Fruit fly (Drosophila melanogaster) whole organism, embryonic: ENCODE data around the gene dally.

Source experiments
- Atf-2 ChIP-seq: fragments of 200-800 bp; sonication (Bioruptor generic); optimal IDR thresholded peaks from 2 replicates; lab custom pipeline; 2016; ENCODE audit warnings: missing biosample characterization, missing genetic modification characterization
- B-H2 ChIP-seq: fragments of 200-800 bp; sonication (Bioruptor generic); optimal IDR thresholded peaks from 2 replicates; lab custom pipeline; 2018; ENCODE audit warnings: missing biosample characterization, mild to moderate bottlenecking, missing genetic modification characterization
- CG1024 ChIP-seq: fragments of 200-800 bp; sonication (Bioruptor generic); IDR thresholded peaks from 2 replicates; pipeline ENCODE4 v1.3.6; 2022; ENCODE audit warnings: missing biosample characterization, missing genetic modification characterization
- CG12155 ChIP-seq: fragments of 200-800 bp; sonication (Bioruptor generic); optimal IDR thresholded peaks from 3 replicates; lab custom pipeline; 2016; ENCODE audit warnings: missing biosample characterization, missing genetic modification characterization
- CG12659 ChIP-seq: fragments of 200-800 bp; sonication (Bioruptor generic); optimal IDR thresholded peaks from 3 replicates; lab custom pipeline; 2017; ENCODE audit warnings: mild to moderate bottlenecking, missing biosample characterization, missing genetic modification reagents, missing genetic modification characterization
- CG13287 ChIP-seq: fragments of 200-800 bp; sonication (Bioruptor generic); IDR thresholded peaks from 2 replicates; pipeline ENCODE4 v1.3.6; 2022; ENCODE audit warnings: missing biosample characterization, missing genetic modification characterization; ENCODE audit not compliant: partially characterized antibody
- CG13424 ChIP-seq: fragments of 200-800 bp; sonication (Bioruptor generic); optimal IDR thresholded peaks from 2 replicates; lab custom pipeline; 2019; ENCODE audit warnings: missing biosample characterization, mild to moderate bottlenecking, missing genetic modification characterization, moderate library complexity
- CG15479 ChIP-seq: fragments of 200-800 bp; sonication (Bioruptor generic); optimal IDR thresholded peaks from 3 replicates; lab custom pipeline; 2019; ENCODE audit warnings: missing biosample characterization, mild to moderate bottlenecking, missing genetic modification characterization, moderate library complexity
- CG17328 ChIP-seq: fragments of 200-800 bp; sonication (Bioruptor generic); IDR thresholded peaks from 2 replicates; pipeline ENCODE4 v1.3.6; 2022; ENCODE audit warnings: missing biosample characterization, missing genetic modification characterization
- CG17568 ChIP-seq: fragments of 200-800 bp; sonication (Bioruptor generic); optimal IDR thresholded peaks from 2 replicates; lab custom pipeline; 2018; ENCODE audit warnings: missing biosample characterization, mild to moderate bottlenecking, missing genetic modification characterization, moderate library complexity
- CG3838 ChIP-seq: fragments of 200-800 bp; sonication (Bioruptor generic); optimal IDR thresholded peaks from 3 replicates; lab custom pipeline; 2016; ENCODE audit warnings: missing biosample characterization, missing genetic modification characterization
- CG6791 ChIP-seq: fragments of 200-800 bp; sonication (Bioruptor generic); IDR thresholded peaks from 3 replicates; pipeline ENCODE4 v1.3.6; 2022; ENCODE audit warnings: missing biosample characterization, missing genetic modification characterization; ENCODE audit not compliant: partially characterized antibody
- CG8281 ChIP-seq: fragments of 200-800 bp; sonication (Bioruptor generic); optimal IDR thresholded peaks from 2 replicates; lab custom pipeline; 2018; ENCODE audit warnings: missing biosample characterization, mild to moderate bottlenecking, missing genetic modification characterization, moderate library complexity
- CG8290 ChIP-seq, 3 experiments: fragments of 200-800 bp; sonication (Bioruptor generic); optimal IDR thresholded peaks; 2 replicates each; lab custom pipeline; 2016 to 2019; ENCODE audit warnings: missing biosample characterization in 3 of 3, missing genetic modification characterization in 3 of 3, mild to moderate bottlenecking in 2 of 3, moderate library complexity in 1 of 3
- CG8478 ChIP-seq: fragments of >200 bp; optimal IDR thresholded peaks from 2 replicates; lab custom pipeline; 2018
- Deaf1 ChIP-seq: fragments of 200-800 bp; optimal IDR thresholded peaks from 3 replicates; lab custom pipeline; 2019; ENCODE audit warnings: missing biosample characterization, mild to moderate bottlenecking, missing genetic modification characterization, moderate library complexity
- Eip74EF ChIP-seq, 2 experiments: fragments of 200-800 bp in 1 of 2; fragments of >200 bp in 1 of 2; sonication (Bioruptor generic) in 1 of 2; optimal IDR thresholded peaks; 2 replicates each; lab custom pipeline; 2017 to 2019; ENCODE audit warnings: missing biosample characterization in 2 of 2, missing genetic modification characterization in 2 of 2, mild to moderate bottlenecking in 1 of 2, moderate library complexity in 1 of 2
- HmgZ ChIP-seq: fragments of 200-800 bp; sonication (Bioruptor generic); optimal IDR thresholded peaks from 2 replicates; lab custom pipeline; 2018; ENCODE audit warnings: missing biosample characterization, mild to moderate bottlenecking, missing genetic modification characterization
- Jarid2 ChIP-seq: fragments of 200-800 bp; sonication (Bioruptor generic); optimal IDR thresholded peaks from 3 replicates; lab custom pipeline; 2017; ENCODE audit warnings: mild to moderate bottlenecking, missing biosample characterization, missing genetic modification reagents, missing genetic modification characterization
- Lim3 ChIP-seq: fragments of 200-800 bp; sonication (Bioruptor generic); IDR thresholded peaks from 2 replicates; pipeline ENCODE4 v1.3.6; 2022; ENCODE audit warnings: missing biosample characterization, missing genetic modification characterization
- MBD-R2 ChIP-seq: fragments of 200-800 bp; sonication (Bioruptor generic); IDR thresholded peaks from 2 replicates; pipeline ENCODE4 v1.3.6; 2022; ENCODE audit warnings: missing biosample characterization, missing genetic modification characterization
- Meics ChIP-seq: fragments of 200-800 bp; sonication (Bioruptor generic); optimal IDR thresholded peaks from 2 replicates; lab custom pipeline; 2017; ENCODE audit warnings: missing biosample characterization, mild to moderate bottlenecking, missing genetic modification characterization
- Myb ChIP-seq: fragments of 200-800 bp; sonication (Bioruptor generic); optimal IDR thresholded peaks from 2 replicates; lab custom pipeline; 2016; ENCODE audit warnings: missing biosample characterization, missing genetic modification characterization
- Nf-YB ChIP-seq: fragments of 200-800 bp; sonication (Bioruptor generic); optimal IDR thresholded peaks from 3 replicates; lab custom pipeline; 2019; ENCODE audit warnings: missing biosample characterization, mild to moderate bottlenecking, missing genetic modification characterization, moderate library complexity
- Nf-YC ChIP-seq: fragments of 200-800 bp; optimal IDR thresholded peaks from 3 replicates; lab custom pipeline; 2019; ENCODE audit warnings: missing biosample characterization, mild to moderate bottlenecking, missing genetic modification characterization, moderate library complexity
- Sry-δ ChIP-seq: fragments of 200-800 bp; sonication (Bioruptor generic); optimal IDR thresholded peaks from 2 replicates; lab custom pipeline; 2016; ENCODE audit warnings: missing biosample characterization, missing genetic modification characterization
- Trl ChIP-seq, 3 experiments: fragments of >200 bp in 2 of 3; fragments of 200-800 bp in 1 of 3; sonication (Bioruptor generic) in 1 of 3; optimal IDR thresholded peaks; 2 replicates in 1 of 3; 3 replicates in 2 of 3; lab custom pipeline; 2016 to 2017; ENCODE audit warnings: missing biosample characterization in 1 of 3, missing genetic modification characterization in 1 of 3
- amos ChIP-seq: fragments of 200-800 bp; sonication (Bioruptor generic); IDR thresholded peaks from 2 replicates; pipeline ENCODE4 v1.3.6; 2022; ENCODE audit warnings: missing biosample characterization, missing genetic modification characterization; ENCODE audit not compliant: partially characterized antibody
- bowl ChIP-seq: fragments of 200-800 bp; sonication (Bioruptor generic); IDR thresholded peaks from 2 replicates; pipeline ENCODE4 v1.3.6; 2022; ENCODE audit warnings: missing biosample characterization, missing genetic modification characterization
- cg ChIP-seq: fragments of 200-800 bp; sonication (Bioruptor generic); optimal IDR thresholded peaks from 3 replicates; lab custom pipeline; 2019; ENCODE audit warnings: missing biosample characterization, mild to moderate bottlenecking, missing genetic modification characterization, moderate library complexity
- chinmo ChIP-seq: fragments of 200-800 bp; sonication (Bioruptor generic); IDR thresholded peaks from 4 replicates; pipeline ENCODE4 v1.3.6; 2022; ENCODE audit warnings: missing biosample characterization, missing genetic modification characterization; ENCODE audit not compliant: partially characterized antibody
- chm ChIP-seq: fragments of 200-800 bp; sonication (Bioruptor generic); IDR thresholded peaks from 2 replicates; pipeline ENCODE4 v1.3.6; 2022; ENCODE audit warnings: missing biosample characterization, missing genetic modification characterization
- chn ChIP-seq: fragments of 200-800 bp; sonication (Bioruptor generic); optimal IDR thresholded peaks from 2 replicates; lab custom pipeline; 2016; ENCODE audit warnings: missing biosample characterization, missing genetic modification characterization
- ci ChIP-seq: fragments of 200-800 bp; sonication (Bioruptor generic); IDR thresholded peaks from 3 replicates; pipeline ENCODE4 v1.3.6; 2022; ENCODE audit warnings: missing biosample characterization, missing genetic modification characterization
- dati ChIP-seq: fragments of 200-800 bp; sonication (Bioruptor generic); IDR thresholded peaks from 2 replicates; pipeline ENCODE4 v1.3.6; 2022; ENCODE audit warnings: missing biosample characterization, missing genetic modification characterization
- emc ChIP-seq: fragments of 200-800 bp; sonication (Bioruptor generic); optimal IDR thresholded peaks from 2 replicates; lab custom pipeline; 2016; ENCODE audit warnings: missing biosample characterization, missing genetic modification characterization
- ewg ChIP-seq: fragments of 200-800 bp; sonication (Bioruptor generic); optimal IDR thresholded peaks from 3 replicates; lab custom pipeline; 2017; ENCODE audit warnings: mild to moderate bottlenecking, missing biosample characterization, missing genetic modification reagents, missing genetic modification characterization
- gro ChIP-seq: fragments of 200-800 bp; sonication (Bioruptor generic); optimal IDR thresholded peaks from 2 replicates; lab custom pipeline; 2016; ENCODE audit warnings: missing biosample characterization, missing genetic modification characterization
- lbe ChIP-seq: fragments of 200-800 bp; sonication (Bioruptor generic); optimal IDR thresholded peaks from 2 replicates; lab custom pipeline; 2016; ENCODE audit warnings: missing biosample characterization, mild to moderate bottlenecking, missing genetic modification characterization
- nerfin-1 ChIP-seq: fragments of 200-800 bp; sonication (Bioruptor generic); optimal IDR thresholded peaks from 3 replicates; lab custom pipeline; 2019; ENCODE audit warnings: missing biosample characterization, mild to moderate bottlenecking, missing genetic modification characterization, moderate library complexity
- prd ChIP-seq, 3 experiments: fragments of >200 bp in 2 of 3; fragments of 200-800 bp in 1 of 3; sonication (Bioruptor generic) in 1 of 3; optimal IDR thresholded peaks in 2 of 3; IDR thresholded peaks in 1 of 3; 2 replicates in 2 of 3; 3 replicates in 1 of 3; pipeline versions ENCODE4 v1.3.6 to Lab custom; 2017 to 2022; ENCODE audit warnings: missing biosample characterization in 1 of 3, missing genetic modification characterization in 1 of 3
- seq ChIP-seq: fragments of 200-800 bp; sonication (Bioruptor generic); IDR thresholded peaks from 2 replicates; pipeline ENCODE4 v1.3.6; 2022; ENCODE audit warnings: missing biosample characterization, missing genetic modification characterization
- sob ChIP-seq: fragments of 200-800 bp; sonication (Bioruptor generic); IDR thresholded peaks from 2 replicates; pipeline ENCODE4 v1.3.6; 2022; ENCODE audit warnings: missing biosample characterization, missing genetic modification characterization
- unc-4 ChIP-seq: fragments of 200-800 bp; sonication (Bioruptor generic); IDR thresholded peaks from 2 replicates; pipeline ENCODE4 v1.3.6; 2022; ENCODE audit warnings: missing biosample characterization, missing genetic modification characterization; ENCODE audit not compliant: partially characterized antibody
- unpg ChIP-seq: fragments of 200-800 bp; sonication (Bioruptor generic); optimal IDR thresholded peaks from 3 replicates; lab custom pipeline; 2018; ENCODE audit warnings: missing biosample characterization, mild to moderate bottlenecking, missing genetic modification characterization, moderate library complexity
- usp ChIP-seq: fragments of >200 bp; optimal IDR thresholded peaks from 2 replicates; lab custom pipeline; 2017; ENCODE audit warnings: missing biosample characterization, missing genetic modification characterization
- z ChIP-seq: fragments of 200-800 bp; sonication (Bioruptor generic); IDR thresholded peaks from 3 replicates; pipeline ENCODE4 v1.3.6; 2022; ENCODE audit warnings: missing biosample characterization, missing genetic modification characterization
- zf30C ChIP-seq: fragments of 200-800 bp; sonication (Bioruptor generic); optimal IDR thresholded peaks from 3 replicates; lab custom pipeline; 2018; ENCODE audit warnings: missing biosample characterization, mild to moderate bottlenecking, missing genetic modification characterization

Gene dally

DNA sequence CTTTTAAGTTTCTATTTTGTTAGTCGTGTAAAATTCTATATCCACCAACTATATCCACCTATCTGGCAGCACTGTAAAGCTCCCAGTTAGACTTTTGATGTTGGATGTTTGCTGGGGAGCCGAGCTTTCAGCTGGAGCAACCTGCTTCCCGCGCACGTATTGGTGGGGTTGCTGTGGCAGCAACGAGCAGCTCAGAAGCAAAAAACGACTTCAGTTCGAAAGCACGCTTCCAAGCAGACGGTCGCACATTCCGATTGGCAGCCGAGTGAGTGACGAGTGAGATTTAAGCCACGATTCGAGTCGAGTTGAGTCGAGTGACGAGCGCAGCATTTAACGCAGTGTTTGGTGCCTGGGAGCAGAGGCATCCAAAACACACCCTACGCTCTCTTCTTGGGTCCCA, 85.0 kb downstream of the dally start, which contains the start of the genes Tsp66E and mfr (continued):
- TF ChIP-seq ewg (GFP tag; lab: Kevin White, UChicago): peak; percentile 16
- peak; percentile 79 for TF ChIP-seq Nf-YC (tag; lab: Kevin White, UChicago)
- no peak for TF ChIP-seq CG15479
- peak; percentile 26 for TF ChIP-seq CG12659
- no peak for TF ChIP-seq unpg
- peak; percentile 72; the same call in 1 of the 2 replicates for TF ChIP-seq chm (GFP tag; lab: Robert Waterston, UW)
- TF ChIP-seq amos (GFP tag; lab: Robert Waterston, UW): peak; percentile 11; the same call in 1 of the 2 replicates
- no peak for TF ChIP-seq CG13424 (tag; lab: Kevin White, UChicago)
- TF ChIP-seq HmgZ (tag; lab: Kevin White, UChicago): no peak
- no peak for TF ChIP-seq chn
- TF ChIP-seq z (GFP tag; lab: Robert Waterston, UW): peak; percentile 89
- peak; percentile 26; the same call in 1 of the 3 replicates for TF ChIP-seq CG6791 (GFP tag; lab: Robert Waterston, UW)
- no peak for TF ChIP-seq emc (GFP tag; lab: Kevin White, UChicago)
- TF ChIP-seq unc-4: peak; percentile 34
- peak; percentile 40 for TF ChIP-seq CG13287 (GFP tag; lab: Robert Waterston, UW)
- no peak for TF ChIP-seq Sry-δ (GFP tag; lab: Kevin White, UChicago)
- TF ChIP-seq lbe (GFP tag; lab: Kevin White, UChicago): no peak
- TF ChIP-seq Jarid2 (GFP tag; lab: Kevin White, UChicago): peak; percentile 89
- no peak for TF ChIP-seq CG8290 (GFP tag; optimal IDR thresholded peaks at IDR 0.05; lab: Kevin White, UChicago)
- no peak for TF ChIP-seq CG8290 (tag; optimal IDR thresholded peaks at IDR 0.05; lab: Kevin White, UChicago)
- TF ChIP-seq CG3838: peak; percentile 95
- TF ChIP-seq Trl (optimal IDR thresholded peaks at IDR 0.05; lab: Kevin White, UChicago): peak in 1 of 2 experiments; percentile 40
- peak; percentile 39 for TF ChIP-seq Trl (GFP tag; optimal IDR thresholded peaks at IDR 0.05; lab: Kevin White, UChicago)
- TF ChIP-seq gro (GFP tag; lab: Kevin White, UChicago): no peak
- TF ChIP-seq chinmo (GFP tag; lab: Robert Waterston, UW): peak; percentile 97
- 0 out of 2 replicates have a peak, but pooled peaks have one; percentile 33 for TF ChIP-seq bowl
- no peak for TF ChIP-seq CG8281
- peak; percentile 38; the same call in 1 of the 2 replicates for TF ChIP-seq seq (GFP tag; lab: Robert Waterston, UW)
- TF ChIP-seq Meics (GFP tag; lab: Kevin White, UChicago): peak; percentile 92
- TF ChIP-seq CG17328 (GFP tag; lab: Robert Waterston, UW): peak; percentile 8; the same call in 1 of the 2 replicates
- TF ChIP-seq CG1024 (GFP tag; lab: Robert Waterston, UW): 0 out of 2 replicates have a peak, but pooled peaks have one; percentile 24
- no peak for TF ChIP-seq CG17568
- TF ChIP-seq ci (GFP tag; lab: Robert Waterston, UW): peak; percentile 74; the same call in 2 of the 3 replicates
- no peak for TF ChIP-seq Eip74EF (GFP tag; optimal IDR thresholded peaks at IDR 0.05; lab: Kevin White, UChicago)
- TF ChIP-seq cg (GFP tag; lab: Kevin White, UChicago): peak; percentile 27
- TF ChIP-seq B-H2 (GFP tag; lab: Kevin White, UChicago): peak; percentile 32
- TF ChIP-seq Myb (GFP tag; lab: Kevin White, UChicago): peak; percentile 55
- TF ChIP-seq CG12155 (GFP tag; lab: Kevin White, UChicago): no peak
- no peak for TF ChIP-seq zf30C (GFP tag; lab: Kevin White, UChicago)
- TF ChIP-seq usp: no peak
- TF ChIP-seq sob: 0 out of 2 replicates have a peak, but pooled peaks have one; percentile 17
- TF ChIP-seq prd (optimal IDR thresholded peaks at IDR 0.05; lab: Kevin White, UChicago): no peak
- TF ChIP-seq prd (GFP tag; IDR thresholded peaks at IDR 0.05; lab: Robert Waterston, UW): no peak
- TF ChIP-seq Deaf1: peak; percentile 91
- peak; percentile 53 for TF ChIP-seq Nf-YB (GFP tag; lab: Kevin White, UChicago)
- no peak for TF ChIP-seq Lim3 (GFP tag; lab: Robert Waterston, UW)
- no peak for TF ChIP-seq Atf-2 (GFP tag; lab: Kevin White, UChicago)
- no peak for TF ChIP-seq MBD-R2
- TF ChIP-seq nerfin-1 (tag; lab: Kevin White, UChicago): no peak
- no peak for TF ChIP-seq CG8478
- TF ChIP-seq dati (GFP tag; lab: Robert Waterston, UW): no peak
